Worm (Caenorhabditis elegans): ENCODE data around the gene clec-263.

clec-263 gene

DNA sequence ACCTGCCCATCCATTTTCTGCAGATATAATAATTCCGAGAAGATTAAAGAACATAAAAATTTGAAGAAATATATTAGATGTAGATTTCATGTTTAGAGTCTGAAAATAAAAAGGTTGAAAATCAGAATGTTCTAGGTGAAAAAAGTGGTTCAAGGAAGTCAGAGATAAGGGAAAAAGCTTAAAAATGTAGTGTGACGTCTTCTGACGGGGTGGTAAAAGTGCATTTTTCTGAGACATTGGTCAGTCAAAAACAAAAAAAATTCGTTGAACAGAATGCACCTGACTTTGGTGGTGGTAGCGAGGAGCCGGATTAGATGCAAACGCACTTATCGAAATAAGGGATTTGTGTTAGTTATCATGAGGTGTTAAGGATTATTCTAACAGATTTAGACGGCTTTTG lies 32.2 kb downstream of the clec-263 start, which contains the start of gene F46B3.23:
F46B3.23 (minus strand) TSS at position 101 of the 400 bp plus-strand sequence.
- TF ChIP-seq pes-1 (GFP tag; IDR thresholded peaks at IDR 0.05): no peak
- no peak for TF ChIP-seq ets-7 (tag; optimal IDR thresholded peaks at IDR 0.05)
- no peak for TF ChIP-seq hmg-4 (GFP tag; optimal IDR thresholded peaks at IDR 0.05)
- TF ChIP-seq B0310.2 (tag; optimal IDR thresholded peaks at IDR 0.05): no peak
- TF ChIP-seq hmbx-1 (tag; optimal IDR thresholded peaks at IDR 0.05): no peak
- TF ChIP-seq ceh-13 (GFP tag; optimal IDR thresholded peaks at IDR 0.05): no peak
- no peak for TF ChIP-seq tbx-37 (GFP tag; conservative IDR thresholded peaks at IDR 0.05)
- no peak for TF ChIP-seq F13C5.2 (tag; optimal IDR thresholded peaks at IDR 0.05)
- TF ChIP-seq ceh-36 (tag; optimal IDR thresholded peaks at IDR 0.05): no peak
- no peak for TF ChIP-seq hnd-1 (tag; optimal IDR thresholded peaks at IDR 0.05)
- no peak for TF ChIP-seq sea-1 (GFP tag; conservative IDR thresholded peaks at IDR 0.05)
- no peak for TF ChIP-seq ama-1 (optimal IDR thresholded peaks at IDR 0.05)
- no peak for TF ChIP-seq flt-1 (GFP tag; IDR thresholded peaks at IDR 0.05)
- no peak for TF ChIP-seq tbx-11 (GFP tag; IDR thresholded peaks at IDR 0.05)
- no peak for TF ChIP-seq tra-4 (tag; optimal IDR thresholded peaks at IDR 0.05)
- TF ChIP-seq aly-1 (tag; optimal IDR thresholded peaks at IDR 0.05): no peak
- TF ChIP-seq scrt-1 (GFP tag; IDR thresholded peaks at IDR 0.05): no peak

DNA sequence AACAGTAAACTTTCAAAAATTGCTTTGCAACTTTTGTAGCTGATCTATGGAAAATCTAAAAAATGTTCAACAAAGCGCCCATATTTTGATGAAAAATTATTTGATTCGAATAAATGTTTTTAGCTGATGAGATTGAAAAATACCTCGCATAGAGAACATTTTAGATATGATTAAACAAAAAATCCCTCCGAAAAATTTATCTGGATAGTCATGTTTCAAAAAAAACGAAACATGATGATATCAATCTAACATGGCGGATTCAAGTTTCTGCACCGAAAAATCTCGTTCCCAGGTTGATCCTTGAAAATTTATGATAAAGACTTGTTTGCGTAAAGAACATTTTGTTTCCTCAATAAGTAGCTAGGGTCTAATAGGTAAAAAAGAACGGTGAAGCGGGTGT lies 34.3 kb downstream of the clec-263 start, which contains the start of gene ttr-12:
ttr-12 (minus strand) TSS at position 101 of the 400 bp plus-strand sequence.
- TF ChIP-seq hnd-1 (tag; optimal IDR thresholded peaks at IDR 0.05): no peak
- no peak for TF ChIP-seq ceh-36 (tag; optimal IDR thresholded peaks at IDR 0.05)
- no peak for TF ChIP-seq B0310.2 (tag; optimal IDR thresholded peaks at IDR 0.05)
- no peak for TF ChIP-seq F13C5.2 (tag; optimal IDR thresholded peaks at IDR 0.05)
- TF ChIP-seq hmg-4 (GFP tag; optimal IDR thresholded peaks at IDR 0.05): no peak
- TF ChIP-seq tbx-37 (GFP tag; conservative IDR thresholded peaks at IDR 0.05): no peak
- TF ChIP-seq ama-1 (optimal IDR thresholded peaks at IDR 0.05): no peak

DNA sequence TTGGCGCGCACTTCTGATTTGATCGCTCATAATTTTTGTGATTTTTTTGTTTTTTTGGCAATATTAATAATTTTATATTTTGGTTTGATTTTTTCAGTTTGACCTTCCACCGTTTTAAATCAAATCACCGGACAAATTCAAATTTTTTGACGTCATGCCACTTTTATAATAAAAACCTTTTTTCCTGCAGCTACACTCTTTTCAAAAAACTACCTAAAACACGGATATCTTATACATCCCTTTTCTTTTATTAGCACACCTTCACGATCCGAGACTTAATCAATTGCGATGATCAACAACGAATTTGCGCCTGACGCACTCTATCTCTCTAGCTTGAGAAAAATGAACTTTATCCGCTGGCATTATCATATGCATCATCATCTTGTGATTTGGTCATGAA lies 35.1 kb downstream of the clec-263 start, which contains the start of gene grd-2:
grd-2 (plus strand) TSS at position 301 of the 400 bp plus-strand sequence.
- TF ChIP-seq tra-4 (tag; optimal IDR thresholded peaks at IDR 0.05) (no peak), tbx-37 (GFP tag; conservative IDR thresholded peaks at IDR 0.05) (no peak)

DNA sequence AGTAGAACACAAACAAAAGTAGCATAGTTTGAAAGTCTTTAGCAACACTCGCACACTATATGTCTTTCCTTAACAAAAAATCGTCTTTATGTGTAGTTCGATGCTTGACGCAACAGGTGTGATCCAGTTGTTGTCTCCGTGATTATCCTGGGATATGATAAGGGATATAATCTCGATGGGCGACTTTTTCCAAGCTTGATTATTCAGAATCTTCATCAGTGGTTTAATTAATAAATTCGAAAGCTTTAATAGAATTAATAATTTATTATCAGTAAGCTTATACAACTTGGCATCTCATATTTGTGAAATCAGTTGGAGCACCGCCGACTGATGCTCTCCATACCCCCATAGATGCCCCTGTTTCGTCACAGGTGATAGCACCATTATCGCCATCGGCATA lies 44.2 kb downstream of the clec-263 start, which contains the start of gene F46B3.7:
F46B3.7 (minus strand) TSS at position 101 of the 400 bp plus-strand sequence.
- TF ChIP-seq pes-1 (GFP tag; IDR thresholded peaks at IDR 0.05): no peak
- no peak for TF ChIP-seq hnd-1 (tag; optimal IDR thresholded peaks at IDR 0.05)
- TF ChIP-seq ets-7 (tag; optimal IDR thresholded peaks at IDR 0.05): no peak
- TF ChIP-seq sea-1 (GFP tag; conservative IDR thresholded peaks at IDR 0.05): no peak
- TF ChIP-seq ceh-36 (tag; optimal IDR thresholded peaks at IDR 0.05): no peak
- TF ChIP-seq hmg-4 (GFP tag; optimal IDR thresholded peaks at IDR 0.05): no peak
- no peak for TF ChIP-seq tra-4 (tag; optimal IDR thresholded peaks at IDR 0.05)

DNA sequence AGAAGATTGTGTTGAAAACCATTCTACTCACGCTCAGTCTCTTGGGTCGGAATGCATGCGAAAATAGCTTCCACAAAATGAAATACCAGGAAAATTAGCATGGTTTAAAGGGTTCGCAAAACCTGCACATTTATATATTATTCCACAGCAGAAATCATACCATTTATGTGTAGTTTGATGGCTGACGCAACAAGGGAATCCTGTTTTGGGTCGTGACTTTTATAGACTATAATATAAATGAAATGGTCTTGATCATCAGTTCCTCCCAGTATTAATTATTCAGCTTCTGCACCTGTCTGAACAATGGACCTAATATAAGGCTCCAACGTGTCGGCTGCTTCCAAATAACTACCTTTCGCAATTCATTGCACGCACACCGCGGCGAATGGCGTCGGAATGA lies 48.6 kb downstream of the clec-263 start, which contains the start of gene F46B3.8:
F46B3.8 (minus strand) TSS at position 101 of the 400 bp plus-strand sequence.
- no peak for TF ChIP-seq F13C5.2 (tag; optimal IDR thresholded peaks at IDR 0.05)
- no peak for TF ChIP-seq ama-1 (optimal IDR thresholded peaks at IDR 0.05)
- no peak for TF ChIP-seq aly-1 (tag; optimal IDR thresholded peaks at IDR 0.05)
- TF ChIP-seq flt-1 (GFP tag; IDR thresholded peaks at IDR 0.05): no peak
- TF ChIP-seq hmg-4 (GFP tag; optimal IDR thresholded peaks at IDR 0.05): no peak
- TF ChIP-seq B0310.2 (tag; optimal IDR thresholded peaks at IDR 0.05): no peak
- TF ChIP-seq scrt-1 (GFP tag; IDR thresholded peaks at IDR 0.05): no peak
- TF ChIP-seq tra-4 (tag; optimal IDR thresholded peaks at IDR 0.05): no peak
- TF ChIP-seq pes-1 (GFP tag; IDR thresholded peaks at IDR 0.05): no peak
- TF ChIP-seq hmbx-1 (tag; optimal IDR thresholded peaks at IDR 0.05): no peak
- TF ChIP-seq ceh-36 (tag; optimal IDR thresholded peaks at IDR 0.05): no peak
- TF ChIP-seq hnd-1 (tag; optimal IDR thresholded peaks at IDR 0.05): no peak
- TF ChIP-seq sea-1 (GFP tag; conservative IDR thresholded peaks at IDR 0.05): no peak
- TF ChIP-seq ets-7 (tag; optimal IDR thresholded peaks at IDR 0.05): no peak
- TF ChIP-seq tbx-37 (GFP tag; conservative IDR thresholded peaks at IDR 0.05): no peak
- TF ChIP-seq ceh-13 (GFP tag; optimal IDR thresholded peaks at IDR 0.05): no peak
- no peak for TF ChIP-seq tbx-11 (GFP tag; IDR thresholded peaks at IDR 0.05)

DNA sequence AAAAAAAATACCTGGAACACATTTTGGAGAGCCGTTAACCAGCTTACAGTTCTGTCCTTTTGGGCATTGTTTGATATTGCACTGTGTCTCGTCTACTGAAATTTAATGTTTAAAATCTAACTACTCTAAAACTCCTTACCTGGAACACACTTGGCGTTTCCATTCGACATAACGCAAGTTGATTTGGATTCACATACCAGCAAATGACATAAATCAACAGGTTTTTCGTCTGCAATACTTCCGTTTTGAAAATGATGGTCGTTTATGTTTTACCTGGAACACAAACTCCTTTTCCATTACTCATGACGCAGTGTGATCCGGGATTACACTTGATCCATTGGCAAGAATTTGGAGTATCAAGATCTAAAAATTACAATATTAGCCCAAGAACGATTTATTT lies 50.8 kb downstream of the clec-263 start:
- TF ChIP-seq F13C5.2 (tag; optimal IDR thresholded peaks at IDR 0.05): no peak
- TF ChIP-seq hmg-4 (GFP tag; optimal IDR thresholded peaks at IDR 0.05): no peak
- TF ChIP-seq hnd-1 (tag; optimal IDR thresholded peaks at IDR 0.05): no peak
- TF ChIP-seq hmbx-1 (tag; optimal IDR thresholded peaks at IDR 0.05): no peak
- TF ChIP-seq tbx-11 (GFP tag; IDR thresholded peaks at IDR 0.05): no peak
- no peak for TF ChIP-seq aly-1 (tag; optimal IDR thresholded peaks at IDR 0.05)
- TF ChIP-seq flt-1 (GFP tag; IDR thresholded peaks at IDR 0.05): no peak
- TF ChIP-seq ceh-13 (GFP tag; optimal IDR thresholded peaks at IDR 0.05): no peak
- TF ChIP-seq sea-1 (GFP tag; conservative IDR thresholded peaks at IDR 0.05): no peak
- no peak for TF ChIP-seq tbx-37 (GFP tag; conservative IDR thresholded peaks at IDR 0.05)
- TF ChIP-seq ama-1 (optimal IDR thresholded peaks at IDR 0.05): no peak

DNA sequence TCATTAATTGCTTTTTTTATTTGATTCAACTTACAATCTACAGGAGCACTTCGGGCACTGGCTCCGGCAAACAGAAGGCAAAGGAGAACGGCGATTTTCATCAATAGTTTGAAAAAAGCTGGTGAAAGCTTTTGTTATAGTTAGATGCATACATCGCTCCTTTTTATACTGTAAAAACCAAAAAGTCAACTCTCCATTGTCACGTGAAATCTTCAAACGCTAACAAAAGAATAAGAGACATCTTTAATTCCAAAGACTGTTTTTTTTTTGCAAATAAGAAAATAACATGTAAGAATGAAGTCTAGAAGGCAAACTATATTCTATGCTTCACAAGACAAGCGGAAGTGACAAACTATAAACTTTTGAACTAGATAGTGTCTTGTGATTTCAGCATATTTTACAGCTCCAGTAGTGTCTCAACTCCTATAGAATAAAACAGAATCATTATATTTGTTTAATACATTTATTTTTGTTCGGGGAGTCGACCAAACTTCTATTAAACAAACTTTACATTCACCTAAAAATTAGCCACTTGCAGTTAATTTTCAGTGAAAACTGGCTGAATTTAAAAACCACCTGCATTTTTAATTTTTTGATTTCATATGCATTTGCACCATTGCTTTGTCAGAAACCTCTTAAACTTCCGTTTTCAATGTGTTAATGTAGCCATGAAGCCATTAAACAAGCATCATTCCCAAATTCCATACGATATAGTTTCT lies 51.8 kb downstream of the clec-263 start, which contains the start of the genes F46B3.9 and srz-18:
F46B3.9 (minus strand) TSS at position 101 of the 719 bp plus-strand sequence.
srz-18 (plus strand) TSS at position 669 of the 719 bp plus-strand sequence.
- TF ChIP-seq aly-1 (tag; optimal IDR thresholded peaks at IDR 0.05) (no peak), hnd-1 (tag; optimal IDR thresholded peaks at IDR 0.05) (no peak), pes-1 (GFP tag; IDR thresholded peaks at IDR 0.05) (no peak), sea-1 (GFP tag; conservative IDR thresholded peaks at IDR 0.05) (no peak), ceh-36 (tag; optimal IDR thresholded peaks at IDR 0.05) (no peak), ets-7 (tag; optimal IDR thresholded peaks at IDR 0.05) (no peak), tbx-37 (GFP tag; conservative IDR thresholded peaks at IDR 0.05) (no peak), B0310.2 (tag; optimal IDR thresholded peaks at IDR 0.05) (no peak), scrt-1 (GFP tag; IDR thresholded peaks at IDR 0.05) (no peak), tra-4 (tag; optimal IDR thresholded peaks at IDR 0.05) (no peak), hmbx-1 (tag; optimal IDR thresholded peaks at IDR 0.05) (no peak), hmg-4 (GFP tag; optimal IDR thresholded peaks at IDR 0.05) (no peak), F13C5.2 (tag; optimal IDR thresholded peaks at IDR 0.05) (no peak), ceh-13 (GFP tag; optimal IDR thresholded peaks at IDR 0.05) (no peak), flt-1 (GFP tag; IDR thresholded peaks at IDR 0.05) (no peak), ama-1 (optimal IDR thresholded peaks at IDR 0.05) (no peak), tbx-11 (GFP tag; IDR thresholded peaks at IDR 0.05) (no peak)

All from whole organism, early embryonic.